Fruit fly (Drosophila melanogaster) whole organism, embryonic: Measurements from ENCODE around the gene gt.

Source experiments
- CG8944 ChIP-seq: fragments of 200-800 bp; sonication (Bioruptor generic); optimal IDR thresholded peaks from 3 replicates; lab custom pipeline; 2016; ENCODE audit warnings: missing biosample characterization, missing genetic modification characterization
- Mes4 ChIP-seq: fragments of 200-800 bp; sonication (Bioruptor generic); optimal IDR thresholded peaks from 2 replicates; lab custom pipeline; 2016; ENCODE audit warnings: missing biosample characterization, missing genetic modification characterization
- Rfx ChIP-seq: fragments of 200-800 bp; sonication (Bioruptor generic); IDR thresholded peaks from 2 replicates; pipeline ENCODE4 v1.3.6; 2022; ENCODE audit warnings: missing biosample characterization, missing genetic modification characterization
- jing ChIP-seq: fragments of 200-800 bp; sonication (Bioruptor generic); optimal IDR thresholded peaks from 2 replicates; lab custom pipeline; 2018; ENCODE audit warnings: missing biosample characterization, mild to moderate bottlenecking, missing genetic modification characterization

- TF ChIP-seq jing (GFP tag; lab: Kevin White, UChicago) (no peak), Rfx (no peak), Mes4 (GFP tag; lab: Kevin White, UChicago) (no peak), CG8944 (GFP tag; lab: Kevin White, UChicago) (no peak)
Measured at dm6 chrX:2425755-2426154, 3.0 kb downstream of the gt start, which contains the start of gene CG32797.
